Worm (Caenorhabditis elegans) whole organism, late embryonic: ENCODE measurements around the gene oac-11.

Source experiments
- C08G9.2 ChIP-seq: sonication (generic microtip); optimal IDR thresholded peaks from 2 replicates; lab custom pipeline; 2016; ENCODE audit warnings: mild to moderate bottlenecking, missing genetic modification characterization, moderate library complexity, missing compliant biosample characterization
- C38D4.7 ChIP-seq: fragments of 200-800 bp; sonication (Bioruptor generic); optimal IDR thresholded peaks from 2 replicates; lab custom pipeline; 2018; ENCODE audit warnings: mild to moderate bottlenecking, missing genetic modification characterization, moderate library complexity, missing compliant biosample characterization
- F13H6.1 ChIP-seq: sonication (generic microtip); optimal IDR thresholded peaks from 2 replicates; lab custom pipeline; 2016; ENCODE audit warnings: missing genetic modification characterization, missing compliant biosample characterization
- K09A11.1 ChIP-seq: sonication (generic microtip); optimal IDR thresholded peaks from 2 replicates; lab custom pipeline; 2017; ENCODE audit warnings: antibody characterized with exemption, mild to moderate bottlenecking, missing genetic modification characterization, missing compliant biosample characterization; ENCODE audit not compliant: insufficient read depth
- ahr-1 ChIP-seq: sonication (generic microtip); optimal IDR thresholded peaks from 2 replicates; lab custom pipeline; 2016; ENCODE audit warnings: missing genetic modification characterization, missing compliant biosample characterization
- ceh-14 ChIP-seq: sonication (generic microtip); optimal IDR thresholded peaks from 2 replicates; lab custom pipeline; 2016; ENCODE audit warnings: missing genotype, missing genetic modification characterization, missing compliant biosample characterization
- ceh-18 ChIP-seq: sonication (generic microtip); optimal IDR thresholded peaks from 2 replicates; lab custom pipeline; 2016; ENCODE audit warnings: missing genetic modification characterization, missing compliant biosample characterization
- ceh-2 ChIP-seq: sonication (generic microtip); optimal IDR thresholded peaks from 2 replicates; lab custom pipeline; 2016; ENCODE audit warnings: missing genotype, missing genetic modification characterization, missing compliant biosample characterization
- ceh-22 ChIP-seq: sonication (generic microtip); optimal IDR thresholded peaks from 2 replicates; lab custom pipeline; 2017; ENCODE audit warnings: missing biosample characterization, missing genetic modification characterization
- ceh-24 ChIP-seq: sonication (generic microtip); optimal IDR thresholded peaks from 2 replicates; lab custom pipeline; 2016; ENCODE audit warnings: mild to moderate bottlenecking, missing genetic modification characterization, missing compliant biosample characterization
- ceh-30 ChIP-seq: fragments of 150-350 bp; optimal IDR thresholded peaks from 2 replicates; lab custom pipeline; 2014; ENCODE audit warnings: missing biosample characterization, missing genetic modification characterization
- ceh-34 ChIP-seq: sonication (generic microtip); optimal IDR thresholded peaks from 2 replicates; lab custom pipeline; 2016; ENCODE audit warnings: mild to moderate bottlenecking, missing genetic modification characterization, missing compliant biosample characterization
- ceh-45 ChIP-seq: fragments of 200-800 bp; sonication (Bioruptor generic); IDR thresholded peaks from 2 replicates; pipeline ENCODE4 v1.3.6; 2022; ENCODE audit warnings: missing genetic modification reagents, missing genetic modification characterization, missing compliant biosample characterization
- ceh-48 ChIP-seq: sonication (generic microtip); optimal IDR thresholded peaks from 2 replicates; lab custom pipeline; 2016; ENCODE audit warnings: missing genetic modification characterization, inconsistent platforms, missing compliant biosample characterization
- ceh-6 ChIP-seq: fragments of 200-800 bp; sonication (Bioruptor generic); optimal IDR thresholded peaks from 2 replicates; lab custom pipeline; 2018; ENCODE audit warnings: mild to moderate bottlenecking, missing genetic modification characterization, missing compliant biosample characterization
- ceh-9 ChIP-seq: sonication (generic microtip); optimal IDR thresholded peaks from 2 replicates; lab custom pipeline; 2016; ENCODE audit warnings: mild to moderate bottlenecking, missing genetic modification characterization, inconsistent platforms, missing compliant biosample characterization
- dmd-4 ChIP-seq: sonication (generic microtip); optimal IDR thresholded peaks from 2 replicates; lab custom pipeline; 2016; ENCODE audit warnings: borderline replicate concordance, missing genetic modification characterization, missing compliant biosample characterization
- dve-1 ChIP-seq: sonication (generic microtip); optimal IDR thresholded peaks from 2 replicates; lab custom pipeline; 2017; ENCODE audit warnings: antibody characterized with exemption, mild to moderate bottlenecking, missing genetic modification characterization, missing compliant biosample characterization
- elt-2 ChIP-seq: sonication (generic microtip); optimal IDR thresholded peaks from 2 replicates; lab custom pipeline; 2016; ENCODE audit warnings: missing genetic modification reagents, missing genetic modification characterization, missing compliant biosample characterization
- elt-4 ChIP-seq: sonication (generic microtip); optimal IDR thresholded peaks from 2 replicates; lab custom pipeline; 2016; ENCODE audit warnings: missing genetic modification characterization, missing compliant biosample characterization
- ets-4 ChIP-seq: sonication (generic microtip); optimal IDR thresholded peaks from 2 replicates; lab custom pipeline; 2016; ENCODE audit warnings: missing genetic modification characterization, missing compliant biosample characterization
- fax-1 ChIP-seq: sonication (generic microtip); optimal IDR thresholded peaks from 2 replicates; lab custom pipeline; 2016; ENCODE audit warnings: missing genotype, missing genetic modification characterization, missing compliant biosample characterization
- hlh-13 ChIP-seq: fragments of 200-800 bp; sonication (Bioruptor generic); optimal IDR thresholded peaks from 2 replicates; lab custom pipeline; 2018; ENCODE audit warnings: mild to moderate bottlenecking, missing genetic modification characterization, missing compliant biosample characterization
- hlh-8 ChIP-seq: sonication (generic microtip); optimal IDR thresholded peaks from 2 replicates; lab custom pipeline; 2016; ENCODE audit warnings: missing genotype, missing genetic modification characterization, missing compliant biosample characterization
- lim-6 ChIP-seq: sonication (generic microtip); optimal IDR thresholded peaks from 2 replicates; lab custom pipeline; 2016; ENCODE audit warnings: missing genetic modification characterization, missing compliant biosample characterization
- lin-11 ChIP-seq: fragments of 200-800 bp; sonication (Bioruptor generic); optimal IDR thresholded peaks from 2 replicates; lab custom pipeline; 2018; ENCODE audit warnings: mild to moderate bottlenecking, missing genetic modification characterization, missing compliant biosample characterization
- madf-2 ChIP-seq: sonication (generic microtip); optimal IDR thresholded peaks from 2 replicates; lab custom pipeline; 2017; ENCODE audit warnings: missing genetic modification characterization, missing compliant biosample characterization
- nhr-232 ChIP-seq: sonication (generic microtip); optimal IDR thresholded peaks from 2 replicates; lab custom pipeline; 2016; ENCODE audit warnings: missing genetic modification characterization, missing compliant biosample characterization
- pag-3 ChIP-seq: sonication (generic microtip); optimal IDR thresholded peaks from 2 replicates; lab custom pipeline; 2016; ENCODE audit warnings: missing compliant biosample characterization, missing genetic modification characterization, borderline replicate concordance
- pax-1 ChIP-seq: fragments of 150-350 bp; optimal IDR thresholded peaks from 2 replicates; lab custom pipeline; 2014; ENCODE audit warnings: missing biosample characterization, missing genetic modification characterization
- pha-2 ChIP-seq: sonication (generic microtip); optimal IDR thresholded peaks from 2 replicates; lab custom pipeline; 2017; ENCODE audit warnings: mild to moderate bottlenecking, missing genetic modification characterization, missing compliant biosample characterization
- pqm-1 ChIP-seq: sonication (generic microtip); optimal IDR thresholded peaks from 2 replicates; lab custom pipeline; 2016; ENCODE audit warnings: missing genetic modification characterization, missing compliant biosample characterization
- ref-2 ChIP-seq: sonication (generic microtip); optimal IDR thresholded peaks from 2 replicates; lab custom pipeline; 2016; ENCODE audit warnings: missing genetic modification characterization, missing compliant biosample characterization
- sdc-2 ChIP-seq: sonication (generic microtip); optimal IDR thresholded peaks from 2 replicates; lab custom pipeline; 2016; ENCODE audit warnings: missing genotype, missing genetic modification characterization, missing compliant biosample characterization
- sox-2 ChIP-seq: fragments of 200-800 bp; sonication (Bioruptor generic); IDR thresholded peaks from 2 replicates; pipeline ENCODE4 v1.3.6; 2022; ENCODE audit warnings: missing genetic modification reagents, missing genetic modification characterization, missing compliant biosample characterization
- sox-4 ChIP-seq: sonication (generic microtip); optimal IDR thresholded peaks from 2 replicates; lab custom pipeline; 2017; ENCODE audit warnings: mild to moderate bottlenecking, missing genetic modification characterization, inconsistent platforms, missing compliant biosample characterization
- tbx-7 ChIP-seq: sonication (generic microtip); optimal IDR thresholded peaks from 2 replicates; lab custom pipeline; 2016; ENCODE audit warnings: missing genotype, missing genetic modification characterization, missing compliant biosample characterization
- ttx-3 ChIP-seq: sonication (generic microtip); optimal IDR thresholded peaks from 2 replicates; lab custom pipeline; 2016; ENCODE audit warnings: missing genetic modification reagents, missing genetic modification characterization, missing compliant biosample characterization
- unc-3 ChIP-seq, 2 experiments: fragments of 200-800 bp in 1 of 2; sonication (Bioruptor generic) in 1 of 2; sonication (generic microtip) in 1 of 2; conservative IDR thresholded peaks in 1 of 2; optimal IDR thresholded peaks in 1 of 2; 2 replicates each; pipeline versions ENCODE4 v1.3.6 to Lab custom; 2016 to 2022; ENCODE audit warnings: missing compliant biosample characterization in 2 of 2, missing genetic modification characterization in 2 of 2, missing genetic modification reagents in 1 of 2
- unc-86 ChIP-seq: sonication (generic microtip); optimal IDR thresholded peaks from 2 replicates; lab custom pipeline; 2016; ENCODE audit warnings: missing genetic modification characterization, missing compliant biosample characterization
- ztf-16 ChIP-seq: sonication (generic microtip); optimal IDR thresholded peaks from 2 replicates; lab custom pipeline; 2017; ENCODE audit warnings: missing genetic modification characterization, missing compliant biosample characterization

oac-11 gene

DNA sequence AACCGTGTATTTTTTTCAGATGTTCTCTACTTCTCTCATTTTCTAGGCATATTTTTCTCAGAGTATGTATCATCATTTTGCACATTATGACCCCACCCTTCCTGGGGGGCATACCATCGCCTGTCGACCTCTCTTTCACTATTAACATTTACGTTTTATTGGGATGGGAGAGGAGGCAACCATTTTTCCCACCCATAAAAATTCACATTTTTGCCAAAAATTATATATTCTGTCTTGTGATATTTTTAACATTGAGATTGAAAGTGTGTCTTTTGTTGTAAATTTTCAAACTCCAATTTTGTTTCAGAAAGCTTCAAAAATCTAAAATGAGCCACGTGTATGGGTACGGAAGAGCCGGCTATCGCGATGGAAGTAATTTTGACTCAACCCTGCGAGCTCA lies 34.0 kb upstream of the oac-11 start, which contains the start of gene F53C3.7:
Gene F53C3.7, plus strand, starts transcription at position 301 of the 400 bp plus-strand sequence.
- TF ChIP-seq ceh-48 (tag; lab: Kevin White, UChicago) (no peak), lin-11 (no peak), hlh-8 (no peak), ceh-30 (no peak), dve-1 (tag; lab: Kevin White, UChicago) (no peak), C08G9.2 (no peak), elt-2 (tag; lab: Kevin White, UChicago) (no peak), pha-2 (no peak), madf-2 (tag; lab: Kevin White, UChicago) (no peak), ref-2 (tag; lab: Kevin White, UChicago) (no peak), C38D4.7 (GFP tag; lab: Kevin White, UChicago) (no peak), unc-86 (no peak), ceh-45 (GFP tag; lab: Robert Waterston, UW) (no peak), tbx-7 (no peak), hlh-13 (no peak)

DNA sequence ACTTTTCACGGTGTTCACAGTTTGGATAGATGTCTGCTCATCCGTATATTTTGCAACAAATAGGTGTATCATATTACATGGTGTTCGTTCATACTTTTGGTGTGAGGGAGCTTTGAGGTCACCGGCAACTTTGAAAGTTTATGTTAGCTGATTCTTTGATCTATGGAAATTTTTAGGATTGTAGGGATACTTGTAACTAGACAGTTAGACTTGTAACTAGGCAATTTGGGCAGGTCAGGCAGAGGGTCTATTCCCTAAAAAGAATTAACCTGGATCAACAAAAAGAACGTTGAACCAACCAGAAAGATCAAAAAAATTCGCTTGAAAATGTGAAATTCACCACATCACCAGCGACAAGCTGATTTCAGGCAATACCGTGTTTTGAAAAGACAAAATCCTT lies 33.2 kb upstream of the oac-11 start:
- TF ChIP-seq F13H6.1 (tag; lab: Kevin White, UChicago) (no peak), dmd-4 (no peak), sdc-2 (no peak), K09A11.1 (tag; lab: Kevin White, UChicago) (no peak), ets-4 (tag; lab: Kevin White, UChicago) (no peak), ceh-22 (tag; lab: Kevin White, UChicago) (no peak), ttx-3 (no peak), ceh-34 (no peak), ceh-9 (tag; lab: Kevin White, UChicago) (no peak), ref-2 (tag; lab: Kevin White, UChicago) (no peak), ceh-14 (tag; lab: Kevin White, UChicago) (no peak), unc-3 (GFP tag; conservative IDR thresholded peaks at IDR 0.05; lab: Robert Waterston, UW) (no peak), unc-3 (tag; optimal IDR thresholded peaks at IDR 0.05; lab: Kevin White, UChicago) (no peak), ceh-6 (GFP tag; lab: Kevin White, UChicago) (no peak), sox-2 (no peak), nhr-232 (tag; lab: Kevin White, UChicago) (no peak), ceh-2 (no peak), elt-4 (no peak), ztf-16 (no peak)

DNA sequence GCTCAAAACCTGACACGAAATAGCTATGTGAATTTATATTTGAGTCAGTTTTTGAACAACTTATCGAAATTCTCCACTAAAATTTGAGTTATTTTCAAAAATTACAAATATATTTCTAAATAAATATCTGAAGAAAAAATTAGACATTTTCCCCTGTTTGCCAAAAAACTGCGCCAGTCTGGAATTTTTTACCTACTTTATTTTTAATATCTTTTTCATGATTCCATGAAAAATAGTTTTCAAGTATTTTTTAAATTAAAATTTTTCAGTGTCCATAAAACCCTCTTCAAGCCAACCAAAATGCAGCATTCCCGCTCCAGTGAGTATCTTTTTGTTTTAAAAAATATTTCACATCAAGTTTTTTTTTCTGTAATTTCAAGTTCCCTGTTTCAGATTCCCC lies 30.4 kb upstream of the oac-11 start, which contains the start of gene F53C3.8:
Gene F53C3.8, plus strand, starts transcription at position 301 of the 400 bp plus-strand sequence.
- no peak for TF ChIP-seq nhr-232 (tag; lab: Kevin White, UChicago)
- no peak for TF ChIP-seq pqm-1 (tag; lab: Kevin White, UChicago)
- TF ChIP-seq ceh-24 (tag; lab: Kevin White, UChicago) = no peak
- no peak for TF ChIP-seq ceh-22 (tag; lab: Kevin White, UChicago)
- TF ChIP-seq sox-4 (tag; lab: Kevin White, UChicago) = no peak
- TF ChIP-seq ahr-1 (tag; lab: Kevin White, UChicago) = no peak
- TF ChIP-seq hlh-13 = no peak
- TF ChIP-seq ceh-18 (tag; lab: Kevin White, UChicago) = no peak
- no peak for TF ChIP-seq lim-6
- TF ChIP-seq ceh-34 = no peak
- no peak for TF ChIP-seq unc-86
- TF ChIP-seq pag-3 = no peak
- TF ChIP-seq ceh-2 = no peak
- TF ChIP-seq pax-1 (tag; lab: Kevin White, UChicago) = no peak
- TF ChIP-seq sox-2 = no peak
- TF ChIP-seq fax-1 = no peak
- no peak for TF ChIP-seq ttx-3
- TF ChIP-seq ceh-48 (tag; lab: Kevin White, UChicago) = no peak
